Worm (Caenorhabditis elegans) whole organism, early embryonic: Measurements from ENCODE around the gene Y105C5B.3.

Source experiments
- B0310.2 ChIP-seq: sonication (generic microtip); optimal IDR thresholded peaks from 2 replicates; lab custom pipeline; 2016; ENCODE audit warnings: mild to moderate bottlenecking, missing genetic modification characterization, missing compliant biosample characterization
- F13C5.2 ChIP-seq: sonication (generic microtip); optimal IDR thresholded peaks from 2 replicates; lab custom pipeline; 2017; ENCODE audit warnings: mild to moderate bottlenecking, missing genetic modification characterization, inconsistent platforms, missing compliant biosample characterization
- aly-1 ChIP-seq: sonication (generic microtip); optimal IDR thresholded peaks from 2 replicates; lab custom pipeline; 2016; ENCODE audit warnings: missing genetic modification characterization, missing compliant biosample characterization
- ama-1 ChIP-seq: fragments of 150-350 bp; optimal IDR thresholded peaks from 2 replicates; lab custom pipeline; 2014
- ceh-13 ChIP-seq: fragments of 200-800 bp; sonication (Bioruptor generic); optimal IDR thresholded peaks from 2 replicates; lab custom pipeline; 2018; ENCODE audit warnings: mild to moderate bottlenecking, missing genetic modification characterization, missing compliant biosample characterization
- ceh-36 ChIP-seq: sonication (generic microtip); optimal IDR thresholded peaks from 2 replicates; lab custom pipeline; 2016; ENCODE audit warnings: missing genetic modification characterization, inconsistent platforms, missing compliant biosample characterization
- ets-7 ChIP-seq: sonication (generic microtip); optimal IDR thresholded peaks from 2 replicates; lab custom pipeline; 2016; ENCODE audit warnings: missing genotype, missing genetic modification characterization, missing compliant biosample characterization
- flt-1 ChIP-seq: fragments of 200-800 bp; sonication (Bioruptor generic); IDR thresholded peaks from 2 replicates; pipeline ENCODE4 v1.3.6; 2022; ENCODE audit warnings: missing genetic modification characterization, missing compliant biosample characterization
- hmbx-1 ChIP-seq: sonication (generic microtip); optimal IDR thresholded peaks from 2 replicates; lab custom pipeline; 2016; ENCODE audit warnings: mild to moderate bottlenecking, missing genetic modification characterization, missing compliant biosample characterization
- hmg-4 ChIP-seq: fragments of 200-800 bp; sonication (Bioruptor generic); optimal IDR thresholded peaks from 2 replicates; lab custom pipeline; 2018; ENCODE audit warnings: mild to moderate bottlenecking, missing genetic modification characterization, missing compliant biosample characterization
- hnd-1 ChIP-seq: sonication (generic microtip); optimal IDR thresholded peaks from 2 replicates; lab custom pipeline; 2016; ENCODE audit warnings: missing genetic modification characterization, missing compliant biosample characterization
- pes-1 ChIP-seq: fragments of 200-800 bp; sonication (Bioruptor generic); IDR thresholded peaks from 2 replicates; pipeline ENCODE4 v1.3.6; 2022; ENCODE audit warnings: missing genetic modification reagents, missing genetic modification characterization, missing compliant biosample characterization
- scrt-1 ChIP-seq: fragments of 200-800 bp; sonication (Bioruptor generic); IDR thresholded peaks from 2 replicates; pipeline ENCODE4 v1.3.6; 2022; ENCODE audit warnings: missing genetic modification characterization, missing compliant biosample characterization
- sea-1 ChIP-seq: fragments of 200-800 bp; sonication (Bioruptor generic); conservative IDR thresholded peaks from 2 replicates; pipeline ENCODE4 v1.3.6; 2022; ENCODE audit warnings: missing genetic modification characterization, missing compliant biosample characterization
- tbx-11 ChIP-seq: fragments of 200-800 bp; sonication (Bioruptor generic); IDR thresholded peaks from 2 replicates; pipeline ENCODE4 v1.3.6; 2022; ENCODE audit warnings: missing genetic modification characterization, missing compliant biosample characterization
- tbx-37 ChIP-seq: fragments of 200-800 bp; sonication (Bioruptor generic); conservative IDR thresholded peaks from 2 replicates; pipeline ENCODE4 v1.3.6; 2022; ENCODE audit warnings: missing genetic modification reagents, missing genetic modification characterization, missing compliant biosample characterization
- tra-4 ChIP-seq: sonication (generic microtip); optimal IDR thresholded peaks from 2 replicates; lab custom pipeline; 2017; ENCODE audit warnings: missing genetic modification characterization, missing compliant biosample characterization

The Y105C5B.3 gene

ce11 chrIV:15861499-15861898 is 22.5 kb upstream of the Y105C5B.3 start:
- TF ChIP-seq hmg-4 (GFP tag; lab: Kevin White, UChicago) (no peak), aly-1 (no peak)

ce11 chrIV:15868288-15868687 is 15.7 kb upstream of the Y105C5B.3 start:
- TF ChIP-seq hmg-4 (GFP tag; lab: Kevin White, UChicago): no peak

ce11 chrIV:15870356-15870755 is 13.7 kb upstream of the Y105C5B.3 start, which contains the start of gene Y105C5B.1:
Y105C5B.1 (plus strand) TSS chrIV:15870656.
- TF ChIP-seq hnd-1 (tag; lab: Kevin White, UChicago) (no peak), tbx-37 (GFP tag; lab: Robert Waterston, UW) (no peak), ceh-36 (tag; lab: Kevin White, UChicago) (no peak), flt-1 (GFP tag; lab: Robert Waterston, UW) (no peak), ets-7 (tag; lab: Kevin White, UChicago) (no peak), ceh-13 (no peak), aly-1 (no peak), sea-1 (GFP tag; lab: Robert Waterston, UW) (no peak), F13C5.2 (tag; lab: Kevin White, UChicago) (no peak), tra-4 (tag; lab: Kevin White, UChicago) (no peak), hmg-4 (GFP tag; lab: Kevin White, UChicago) (no peak), B0310.2 (tag; lab: Kevin White, UChicago) (no peak), pes-1 (no peak), scrt-1 (no peak), tbx-11 (GFP tag; lab: Robert Waterston, UW) (no peak)

ce11 chrIV:15872633-15873032 is 11.4 kb upstream of the Y105C5B.3 start, which contains the start of gene gcy-25:
gcy-25 (plus strand) TSS chrIV:15872933.
- TF ChIP-seq hmg-4 (GFP tag; lab: Kevin White, UChicago) (no peak), hnd-1 (tag; lab: Kevin White, UChicago) (no peak), ceh-36 (tag; lab: Kevin White, UChicago) (no peak), flt-1 (GFP tag; lab: Robert Waterston, UW) (no peak), pes-1 (no peak), aly-1 (no peak)

ce11 chrIV:15878262-15878661 is 5.8 kb upstream of the Y105C5B.3 start:
- TF ChIP-seq tbx-11 (GFP tag; lab: Robert Waterston, UW) (no peak), ama-1 (lab: Kevin White, UChicago) (no peak), ceh-13 (no peak), tra-4 (tag; lab: Kevin White, UChicago) (no peak)

ce11 chrIV:15880114-15880513 is 3.9 kb upstream of the Y105C5B.3 start:
- TF ChIP-seq hmg-4 (GFP tag; lab: Kevin White, UChicago): no peak
- no peak for TF ChIP-seq scrt-1
- no peak for TF ChIP-seq ceh-36 (tag; lab: Kevin White, UChicago)
- no peak for TF ChIP-seq hnd-1 (tag; lab: Kevin White, UChicago)

ce11 chrIV:15894133-15894532 is 10.1 kb downstream of the Y105C5B.3 start, which contains the start of gene srv-14:
srv-14 (minus strand) TSS chrIV:15894233.
- no peak for TF ChIP-seq F13C5.2 (tag; lab: Kevin White, UChicago)
- no peak for TF ChIP-seq tra-4 (tag; lab: Kevin White, UChicago)
- TF ChIP-seq pes-1: no peak
- no peak for TF ChIP-seq flt-1 (GFP tag; lab: Robert Waterston, UW)
- no peak for TF ChIP-seq ceh-13
- TF ChIP-seq scrt-1: no peak
- TF ChIP-seq sea-1 (GFP tag; lab: Robert Waterston, UW): no peak
- no peak for TF ChIP-seq ceh-36 (tag; lab: Kevin White, UChicago)
- TF ChIP-seq hnd-1 (tag; lab: Kevin White, UChicago): no peak
- TF ChIP-seq tbx-37 (GFP tag; lab: Robert Waterston, UW): no peak
- no peak for TF ChIP-seq B0310.2 (tag; lab: Kevin White, UChicago)
- no peak for TF ChIP-seq ama-1 (lab: Kevin White, UChicago)
- TF ChIP-seq hmbx-1: no peak
- TF ChIP-seq tbx-11 (GFP tag; lab: Robert Waterston, UW): no peak
- TF ChIP-seq aly-1: no peak

ce11 chrIV:15894819-15895218 is 10.8 kb downstream of the Y105C5B.3 start:
- no peak for TF ChIP-seq scrt-1
- TF ChIP-seq aly-1: no peak
- TF ChIP-seq tbx-37 (GFP tag; lab: Robert Waterston, UW): no peak
- no peak for TF ChIP-seq ceh-36 (tag; lab: Kevin White, UChicago)
- no peak for TF ChIP-seq tbx-11 (GFP tag; lab: Robert Waterston, UW)
- no peak for TF ChIP-seq hmbx-1
- TF ChIP-seq ets-7 (tag; lab: Kevin White, UChicago): no peak
- no peak for TF ChIP-seq ceh-13

ce11 chrIV:15895861-15896260 is 11.8 kb downstream of the Y105C5B.3 start:
- TF ChIP-seq tbx-37 (GFP tag; lab: Robert Waterston, UW) (peak; percentile 76), flt-1 (GFP tag; lab: Robert Waterston, UW) (peak; percentile 93), pes-1 (peak; percentile 93)
